Worm (Caenorhabditis elegans) whole organism, young adult: ENCODE results near the gene ptpn-22.
A peak's percentile ranks its signal among the peaks of the same experiment; 100 is the strongest.

Source experiments
- B0019.2 ChIP-seq: fragments of 200-800 bp; sonication (Bioruptor generic); conservative IDR thresholded peaks from 2 replicates; pipeline ENCODE4 v1.3.6; 2022; ENCODE audit warnings: missing genetic modification reagents, missing genetic modification characterization, missing compliant biosample characterization
- B0035.1 ChIP-seq: sonication (generic microtip); optimal IDR thresholded peaks from 2 replicates; lab custom pipeline; 2016; ENCODE audit warnings: missing genetic modification characterization, mild to moderate bottlenecking, missing compliant biosample characterization, missing genotype, missing genetic modification reagents
- B0261.1 ChIP-seq: sonication (generic microtip); optimal IDR thresholded peaks from 2 replicates; lab custom pipeline; 2016; ENCODE audit warnings: mild to moderate bottlenecking, missing genetic modification characterization, moderate library complexity, missing compliant biosample characterization
- B0336.3 ChIP-seq: fragments of 200-800 bp; sonication (Bioruptor generic); IDR thresholded peaks from 2 replicates; pipeline ENCODE4 v1.3.6; 2022; ENCODE audit warnings: missing genetic modification characterization, missing compliant biosample characterization
- C06A6.2 ChIP-seq: fragments of 200-800 bp; sonication (Bioruptor generic); conservative IDR thresholded peaks from 2 replicates; pipeline ENCODE4 v1.3.6; 2022; ENCODE audit warnings: missing genetic modification characterization, missing compliant biosample characterization
- F22D6.2 ChIP-seq: sonication (generic microtip); optimal IDR thresholded peaks from 2 replicates; lab custom pipeline; 2016; ENCODE audit warnings: mild to moderate bottlenecking, missing genetic modification characterization, missing compliant biosample characterization
- F23B12.7 ChIP-seq: sonication (generic microtip); optimal IDR thresholded peaks from 2 replicates; lab custom pipeline; 2017; ENCODE audit warnings: missing genetic modification characterization, mild to moderate bottlenecking, missing compliant biosample characterization, antibody characterized with exemption, moderate library complexity; ENCODE audit not compliant: insufficient read depth
- F33H1.4 ChIP-seq: fragments of 200-800 bp; sonication (Bioruptor generic); IDR thresholded peaks from 2 replicates; pipeline ENCODE4 v1.3.6; 2022; ENCODE audit warnings: missing genetic modification reagents, missing genetic modification characterization, missing compliant biosample characterization
- F39B2.1 ChIP-seq: fragments of 200-800 bp; sonication (Bioruptor generic); IDR thresholded peaks from 2 replicates; pipeline ENCODE4 v1.3.6; 2022; ENCODE audit warnings: missing genetic modification reagents, missing genetic modification characterization, missing compliant biosample characterization
- F52B5.7 ChIP-seq: sonication (generic microtip); optimal IDR thresholded peaks from 2 replicates; lab custom pipeline; 2016; ENCODE audit warnings: mild to moderate bottlenecking, missing genetic modification characterization, missing compliant biosample characterization
- F55B11.4 ChIP-seq: sonication (generic microtip); optimal IDR thresholded peaks from 2 replicates; lab custom pipeline; 2016; ENCODE audit warnings: missing compliant biosample characterization, missing genetic modification characterization, borderline replicate concordance; ENCODE audit not compliant: insufficient read depth
- K12H6.12 ChIP-seq: fragments of 200-800 bp; sonication (Bioruptor generic); optimal IDR thresholded peaks from 2 replicates; lab custom pipeline; 2018; ENCODE audit warnings: mild to moderate bottlenecking, missing genetic modification characterization, missing compliant biosample characterization
- T07F8.4 ChIP-seq: sonication (generic microtip); optimal IDR thresholded peaks from 2 replicates; lab custom pipeline; 2016; ENCODE audit warnings: mild to moderate bottlenecking, missing genetic modification characterization, moderate library complexity, missing compliant biosample characterization
- Y53F4B.3 ChIP-seq: fragments of 200-800 bp; sonication (Bioruptor generic); IDR thresholded peaks from 2 replicates; pipeline ENCODE4 v1.3.6; 2022; ENCODE audit warnings: missing genetic modification reagents, missing genetic modification characterization, missing compliant biosample characterization
- Y67H2A.10 ChIP-seq: fragments of 200-800 bp; sonication (Bioruptor generic); conservative IDR thresholded peaks from 2 replicates; pipeline ENCODE4 v1.3.6; 2022; ENCODE audit warnings: missing genetic modification reagents, missing genetic modification characterization, missing compliant biosample characterization
- ZK185.1 ChIP-seq: sonication (generic microtip); optimal IDR thresholded peaks from 2 replicates; lab custom pipeline; 2016; ENCODE audit warnings: mild to moderate bottlenecking, missing genetic modification characterization, missing compliant biosample characterization; ENCODE audit not compliant: poor library complexity, severe bottlenecking
- attf-3 ChIP-seq: fragments of 200-800 bp; sonication (Bioruptor generic); conservative IDR thresholded peaks from 2 replicates; pipeline ENCODE4 v1.3.6; 2022; ENCODE audit warnings: missing genetic modification reagents, missing genetic modification characterization, missing compliant biosample characterization
- attf-5 ChIP-seq: fragments of 200-800 bp; sonication (Bioruptor generic); optimal IDR thresholded peaks from 2 replicates; lab custom pipeline; 2018; ENCODE audit warnings: mild to moderate bottlenecking, missing genetic modification characterization, missing compliant biosample characterization
- cebp-1 ChIP-seq, 2 experiments: fragments of 200-800 bp in 1 of 2; sonication (Bioruptor generic) in 1 of 2; sonication (generic microtip) in 1 of 2; IDR thresholded peaks in 1 of 2; optimal IDR thresholded peaks in 1 of 2; 2 replicates each; pipeline versions ENCODE4 v1.3.6 to Lab custom; 2017 to 2022; ENCODE audit warnings: missing compliant biosample characterization in 2 of 2, missing genetic modification characterization in 2 of 2, mild to moderate bottlenecking in 1 of 2, missing genetic modification reagents in 1 of 2, moderate library complexity in 1 of 2
- cebp-2 ChIP-seq: fragments of 200-800 bp; sonication (Bioruptor generic); IDR thresholded peaks from 2 replicates; pipeline ENCODE4 v1.3.6; 2022; ENCODE audit warnings: missing genetic modification characterization, missing compliant biosample characterization
- ceh-91 ChIP-seq: fragments of 200-800 bp; sonication (Bioruptor generic); IDR thresholded peaks from 2 replicates; pipeline ENCODE4 v1.3.6; 2022; ENCODE audit warnings: missing genetic modification reagents, missing genetic modification characterization, missing compliant biosample characterization
- chd-7 ChIP-seq: sonication (generic microtip); optimal IDR thresholded peaks from 2 replicates; lab custom pipeline; 2016; ENCODE audit warnings: mild to moderate bottlenecking, missing genetic modification characterization, moderate library complexity, missing compliant biosample characterization
- dpff-1 ChIP-seq: sonication (generic microtip); optimal IDR thresholded peaks from 2 replicates; lab custom pipeline; 2017; ENCODE audit warnings: mild to moderate bottlenecking, missing genetic modification characterization, missing compliant biosample characterization
- dpl-1 ChIP-seq: fragments of 150-350 bp; optimal IDR thresholded peaks from 2 replicates; lab custom pipeline; 2014; ENCODE audit warnings: missing biosample characterization, missing genetic modification reagents, missing genetic modification characterization
- egl-44 ChIP-seq: fragments of 200-800 bp; sonication (Bioruptor generic); IDR thresholded peaks from 2 replicates; pipeline ENCODE4 v1.3.6; 2022; ENCODE audit warnings: missing genetic modification reagents, missing genetic modification characterization, missing compliant biosample characterization
- him-1 ChIP-seq: sonication (generic microtip); optimal IDR thresholded peaks from 2 replicates; lab custom pipeline; 2016; ENCODE audit warnings: missing genotype, missing genetic modification reagents, missing genetic modification characterization, missing compliant biosample characterization
- hmg-1.2 ChIP-seq: fragments of 200-800 bp; sonication (Bioruptor generic); IDR thresholded peaks from 2 replicates; pipeline ENCODE4 v1.3.6; 2022; ENCODE audit warnings: missing genetic modification reagents, missing genetic modification characterization, missing compliant biosample characterization
- lag-1 ChIP-seq: fragments of 200-800 bp; sonication (Bioruptor generic); IDR thresholded peaks from 2 replicates; pipeline ENCODE4 v1.3.6; 2022; ENCODE audit warnings: missing genetic modification reagents, missing genetic modification characterization, missing compliant biosample characterization
- let-526 ChIP-seq: fragments of 200-800 bp; sonication (Bioruptor generic); IDR thresholded peaks from 2 replicates; pipeline ENCODE4 v1.3.6; 2022; ENCODE audit warnings: missing genetic modification reagents, missing genetic modification characterization, missing compliant biosample characterization
- let-607 ChIP-seq, 2 experiments: fragments of 200-800 bp in 1 of 2; sonication (Bioruptor generic) in 1 of 2; sonication (generic microtip) in 1 of 2; optimal IDR thresholded peaks; 2 replicates each; lab custom pipeline; 2016 to 2018; ENCODE audit warnings: mild to moderate bottlenecking in 2 of 2, missing compliant biosample characterization in 2 of 2, missing genetic modification characterization in 2 of 2, moderate library complexity in 2 of 2, missing genotype in 1 of 2
- lin-40 ChIP-seq: sonication (generic microtip); optimal IDR thresholded peaks from 2 replicates; lab custom pipeline; 2016; ENCODE audit warnings: missing genetic modification characterization, mild to moderate bottlenecking, missing compliant biosample characterization, missing genotype, missing genetic modification reagents
- lir-1 ChIP-seq: fragments of 200-800 bp; sonication (Bioruptor generic); conservative IDR thresholded peaks from 2 replicates; pipeline ENCODE4 v1.3.6; 2022; ENCODE audit warnings: missing genetic modification reagents, missing genetic modification characterization, missing compliant biosample characterization
- lsl-1 ChIP-seq: fragments of 200-800 bp; sonication (Bioruptor generic); optimal IDR thresholded peaks from 2 replicates; lab custom pipeline; 2018; ENCODE audit warnings: mild to moderate bottlenecking, missing genetic modification characterization, moderate library complexity, missing compliant biosample characterization
- madf-3 ChIP-seq: fragments of 200-800 bp; sonication (Bioruptor generic); IDR thresholded peaks from 2 replicates; pipeline ENCODE4 v1.3.6; 2022; ENCODE audit warnings: missing genetic modification reagents, missing genetic modification characterization, missing compliant biosample characterization
- madf-8 ChIP-seq: fragments of 200-800 bp; sonication (Bioruptor generic); conservative IDR thresholded peaks from 2 replicates; pipeline ENCODE4 v1.3.6; 2022; ENCODE audit warnings: missing genetic modification reagents, missing genetic modification characterization, missing compliant biosample characterization
- mxl-1 ChIP-seq: sonication (generic microtip); optimal IDR thresholded peaks from 2 replicates; lab custom pipeline; 2016; ENCODE audit warnings: missing genetic modification characterization, missing compliant biosample characterization
- nhr-80 ChIP-seq: sonication (generic microtip); optimal IDR thresholded peaks from 2 replicates; lab custom pipeline; 2016; ENCODE audit warnings: missing genetic modification characterization, missing compliant biosample characterization
- rec-8 ChIP-seq, 2 experiments: sonication (generic microtip); optimal IDR thresholded peaks; 2 replicates each; lab custom pipeline; 2016; ENCODE audit warnings: mild to moderate bottlenecking in 2 of 2, missing genetic modification characterization in 2 of 2, missing genetic modification reagents in 2 of 2, missing genotype in 2 of 2, missing biosample characterization in 1 of 2, missing compliant biosample characterization in 1 of 2, moderate library complexity in 1 of 2
- sea-2 ChIP-seq: fragments of 200-800 bp; sonication (Bioruptor generic); IDR thresholded peaks from 2 replicates; pipeline ENCODE4 v1.3.6; 2022; ENCODE audit warnings: missing genetic modification characterization, missing compliant biosample characterization
- snpc-1.1 ChIP-seq: sonication (generic microtip); optimal IDR thresholded peaks from 2 replicates; lab custom pipeline; 2017; ENCODE audit warnings: missing genetic modification characterization, mild to moderate bottlenecking, missing compliant biosample characterization, antibody characterized with exemption, moderate library complexity, missing genotype, missing genetic modification reagents; ENCODE audit not compliant: insufficient read depth
- unc-62 ChIP-seq: fragments of 150-350 bp; optimal IDR thresholded peaks from 2 replicates; lab custom pipeline; 2014; ENCODE audit warnings: missing biosample characterization, missing genetic modification reagents, missing genetic modification characterization
- zfh-2 ChIP-seq: fragments of 200-800 bp; sonication (Bioruptor generic); conservative IDR thresholded peaks from 2 replicates; pipeline ENCODE4 v1.3.6; 2022; ENCODE audit warnings: missing genetic modification reagents, missing genetic modification characterization, missing compliant biosample characterization
- zim-3 ChIP-seq: sonication (generic microtip); optimal IDR thresholded peaks from 2 replicates; lab custom pipeline; 2017; ENCODE audit warnings: mild to moderate bottlenecking, missing genetic modification characterization, moderate library complexity, missing compliant biosample characterization
- ztf-22 ChIP-seq: fragments of 200-800 bp; sonication (Bioruptor generic); optimal IDR thresholded peaks from 2 replicates; lab custom pipeline; 2018; ENCODE audit warnings: mild to moderate bottlenecking, missing genetic modification characterization, moderate library complexity, missing compliant biosample characterization
- ztf-25 ChIP-seq: fragments of 200-800 bp; sonication (Bioruptor generic); IDR thresholded peaks from 2 replicates; pipeline ENCODE4 v1.3.6; 2022; ENCODE audit warnings: missing genetic modification reagents, missing genetic modification characterization, missing compliant biosample characterization
- ztf-26 ChIP-seq: sonication (generic microtip); optimal IDR thresholded peaks from 2 replicates; lab custom pipeline; 2017; ENCODE audit warnings: missing genetic modification characterization, missing compliant biosample characterization

The ptpn-22 gene

DNA sequence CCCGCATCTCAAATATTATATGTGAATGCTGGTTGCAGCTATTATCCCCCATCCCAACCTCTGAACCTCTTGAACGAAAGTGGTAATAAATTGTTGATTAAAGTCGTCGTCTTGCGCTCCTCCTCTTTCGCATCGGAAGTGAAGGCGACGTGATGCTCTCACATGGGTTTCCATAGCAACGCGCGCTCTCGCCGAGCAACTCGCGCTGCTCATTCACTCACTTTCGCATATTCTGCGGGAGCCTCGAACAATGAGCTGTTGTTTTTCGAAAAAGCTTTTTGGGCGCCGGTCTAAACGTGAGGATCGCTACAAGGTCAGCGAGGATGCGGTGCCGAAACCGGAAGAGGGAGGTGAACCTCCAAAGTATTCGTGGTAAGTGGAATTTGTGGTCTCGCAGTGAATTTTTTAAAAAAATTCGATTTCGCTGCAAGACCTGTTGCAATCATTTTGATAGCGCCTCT is 29.0 kb downstream of the ptpn-22 start, which contains the start of gene rpi-2 (continued):
- TF ChIP-seq madf-3 (GFP tag; lab: Robert Waterston, UW) (peak; percentile 93), dpff-1 (tag; lab: Kevin White, UChicago) (peak; percentile 86), F39B2.1 (GFP tag; lab: Robert Waterston, UW) (peak; percentile 92), zim-3 (tag; lab: Kevin White, UChicago) (peak; percentile 92), attf-3 (GFP tag; lab: Robert Waterston, UW) (peak; percentile 54; the same call in 1 of the 2 replicates), lin-40 (peak; percentile 22), C06A6.2 (GFP tag; lab: Robert Waterston, UW) (no peak), B0019.2 (no peak), mxl-1 (tag; lab: Kevin White, UChicago) (peak; percentile 83), dpl-1 (peak; percentile 17), cebp-2 (GFP tag; lab: Robert Waterston, UW) (0 out of 2 replicates have a peak, but pooled peaks have one; percentile 65), ceh-91 (peak; percentile 45; the same call in 1 of the 2 replicates), T07F8.4 (peak; percentile 71), cebp-1 (GFP tag; IDR thresholded peaks at IDR 0.05; lab: Robert Waterston, UW) (no peak), cebp-1 (tag; optimal IDR thresholded peaks at IDR 0.05; lab: Kevin White, UChicago) (peak; percentile 74), nhr-80 (tag; lab: Kevin White, UChicago) (no peak), F23B12.7 (tag; lab: Kevin White, UChicago) (no peak), Y53F4B.3 (peak; percentile 58), zfh-2 (GFP tag; lab: Robert Waterston, UW) (peak; percentile 16; the same call in 1 of the 2 replicates), sea-2 (GFP tag; lab: Robert Waterston, UW) (0 out of 2 replicates have a peak, but pooled peaks have one; percentile 21), F55B11.4 (tag; lab: Kevin White, UChicago) (no peak), him-1 (tag; lab: Kevin White, UChicago) (peak; percentile 69), ZK185.1 (tag; lab: Kevin White, UChicago) (no peak), B0336.3 (GFP tag; lab: Robert Waterston, UW) (peak; percentile 97), rec-8 (tag; optimal IDR thresholded peaks at IDR 0.05; lab: Kevin White, UChicago) (peak; percentile 40 to 50), madf-8 (GFP tag; lab: Robert Waterston, UW) (peak; percentile 51), snpc-1.1 (tag; lab: Kevin White, UChicago) (peak; percentile 21), lsl-1 (GFP tag; lab: Kevin White, UChicago) (peak; percentile 68), ztf-25 (GFP tag; lab: Robert Waterston, UW) (no peak), F52B5.7 (tag; lab: Kevin White, UChicago) (peak; percentile 97), chd-7 (peak; percentile 83), B0261.1 (tag; lab: Kevin White, UChicago) (peak; percentile 21), lir-1 (GFP tag; lab: Robert Waterston, UW) (no peak), egl-44 (GFP tag; lab: Robert Waterston, UW) (peak; percentile 93), let-607 (tag; optimal IDR thresholded peaks at IDR 0.05; lab: Kevin White, UChicago) (no peak), B0035.1 (tag; lab: Kevin White, UChicago) (peak; percentile 80), unc-62 (no peak), Y67H2A.10 (no peak), ztf-26 (peak; percentile 15), F22D6.2 (tag; lab: Kevin White, UChicago) (no peak), attf-5 (GFP tag; lab: Kevin White, UChicago) (peak; percentile 63), ztf-22 (no peak), hmg-1.2 (GFP tag; lab: Robert Waterston, UW) (peak; percentile 59), K12H6.12 (tag; lab: Kevin White, UChicago) (peak; percentile 42), let-526 (GFP tag; lab: Robert Waterston, UW) (0 out of 2 replicates have a peak, but pooled peaks have one; percentile 59), lag-1 (GFP tag; lab: Robert Waterston, UW) (no peak), F33H1.4 (peak; percentile 62)
